Worm (Caenorhabditis elegans): ENCODE results near the gene lys-7.

lys-7 gene

DNA sequence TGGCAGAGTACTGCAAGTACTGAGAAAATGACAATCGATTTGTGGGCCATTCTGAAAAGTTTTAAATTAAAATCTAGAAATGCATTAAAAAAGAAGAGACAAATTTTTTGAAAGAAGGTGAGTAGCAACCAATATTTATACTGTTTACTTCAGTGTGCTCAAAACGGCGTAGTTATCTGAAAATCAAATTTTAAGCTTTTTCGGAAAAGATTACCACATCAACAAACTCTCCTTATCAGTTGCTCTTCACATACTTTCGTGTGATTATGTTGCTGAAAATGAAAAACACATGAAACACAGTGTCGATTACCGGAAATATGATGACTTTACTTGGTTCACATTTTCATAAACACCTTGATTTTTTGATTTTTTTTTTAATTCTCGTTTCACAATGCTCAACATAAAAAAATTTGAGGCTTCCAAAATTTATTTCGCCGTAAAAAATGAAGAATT is at the start of gene lys-7:
TSS of gene lys-7 (minus strand) at position 51 of the 453 bp plus-strand sequence.
- TF ChIP-seq nhr-2 (tag; optimal IDR thresholded peaks at IDR 0.05), result no peak
- TF ChIP-seq unc-39 (tag; optimal IDR thresholded peaks at IDR 0.05), result no peak
- no peak for TF ChIP-seq nhr-237 (tag; optimal IDR thresholded peaks at IDR 0.05)
- TF ChIP-seq sptf-1 (tag; optimal IDR thresholded peaks at IDR 0.05), result no peak
- no peak for TF ChIP-seq unc-62 (GFP tag; optimal IDR thresholded peaks at IDR 0.05)
- no peak for TF ChIP-seq drap-1 (GFP tag; optimal IDR thresholded peaks at IDR 0.05)
- no peak for TF ChIP-seq bed-3 (GFP tag; optimal IDR thresholded peaks at IDR 0.05)
- no peak for TF ChIP-seq nhr-12 (tag; optimal IDR thresholded peaks at IDR 0.05)
- no peak for TF ChIP-seq ham-2 (GFP tag; optimal IDR thresholded peaks at IDR 0.05)
- no peak for TF ChIP-seq nhr-28 (tag; optimal IDR thresholded peaks at IDR 0.05)
- no peak for TF ChIP-seq elt-1 (tag; optimal IDR thresholded peaks at IDR 0.05; ENCODE audit: borderline replicate concordance, insufficient read depth)
- no peak for TF ChIP-seq lin-32 (GFP tag; optimal IDR thresholded peaks at IDR 0.05)
- TF ChIP-seq sem-2 (GFP tag; optimal IDR thresholded peaks at IDR 0.05), result no peak
- TF ChIP-seq mls-2 (tag; optimal IDR thresholded peaks at IDR 0.05), result no peak
- TF ChIP-seq elt-3 (tag; optimal IDR thresholded peaks at IDR 0.05), result no peak
- TF ChIP-seq tbx-8 (GFP tag; optimal IDR thresholded peaks at IDR 0.05), result no peak
- TF ChIP-seq ces-1 (GFP tag; optimal IDR thresholded peaks at IDR 0.05), result no peak
- TF ChIP-seq pha-4 (tag; optimal IDR thresholded peaks at IDR 0.05), result no peak
- no peak for TF ChIP-seq blmp-1 (tag; optimal IDR thresholded peaks at IDR 0.05)
- TF ChIP-seq nhr-76 (tag; optimal IDR thresholded peaks at IDR 0.05), result no peak

DNA sequence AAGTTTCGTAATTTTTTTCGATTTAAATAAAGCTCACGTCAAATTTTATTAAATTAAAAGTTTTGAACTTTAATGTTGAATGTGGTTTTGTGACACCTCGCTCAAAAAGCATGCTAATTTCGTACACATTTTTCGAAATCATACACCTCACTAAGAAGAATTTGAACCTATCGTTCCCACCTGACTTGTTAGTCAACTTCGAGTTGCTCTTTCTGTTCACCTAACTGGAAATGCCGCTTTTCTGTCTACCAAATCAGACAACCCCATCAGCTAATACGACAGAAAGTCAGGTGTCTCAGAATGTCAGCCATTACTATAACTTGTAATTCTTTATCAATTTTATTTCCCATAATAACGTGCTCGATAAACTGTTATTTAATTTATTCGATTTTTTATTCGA is 48.0 kb upstream of the lys-7 start, which contains the start of gene srbc-66:
TSS of gene srbc-66 (plus strand) at position 301 of the 400 bp plus-strand sequence.
- TF ChIP-seq mep-1 (tag; optimal IDR thresholded peaks at IDR 0.05) (no peak), blmp-1 (tag; optimal IDR thresholded peaks at IDR 0.05) (no peak), ceh-83 (GFP tag; optimal IDR thresholded peaks at IDR 0.05) (no peak), nhr-237 (tag; optimal IDR thresholded peaks at IDR 0.05) (no peak), sptf-1 (tag; optimal IDR thresholded peaks at IDR 0.05) (no peak), nhr-2 (tag; optimal IDR thresholded peaks at IDR 0.05) (no peak)

DNA sequence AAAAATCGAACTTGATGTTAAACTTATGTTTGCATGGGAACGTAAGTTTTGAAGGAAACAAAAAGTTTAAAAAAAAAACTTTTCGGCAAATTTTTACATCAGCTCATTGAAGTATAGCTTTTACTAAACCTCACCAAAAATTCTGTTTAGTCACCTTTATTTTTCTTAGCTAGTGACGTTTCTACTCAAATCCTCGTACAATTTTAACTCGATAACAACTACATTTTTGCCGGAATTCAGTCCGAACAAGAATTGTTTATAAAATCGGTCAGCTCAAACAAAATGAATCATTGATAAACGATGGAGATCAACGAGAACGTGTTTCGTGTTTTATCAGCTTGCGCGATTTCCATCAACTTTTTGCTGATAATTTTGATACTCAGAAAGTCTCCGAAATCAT is 44.5 kb upstream of the lys-7 start, which contains the start of gene str-260:
TSS of gene str-260 (plus strand) at position 301 of the 400 bp plus-strand sequence.
- TF ChIP-seq unc-39 (tag; optimal IDR thresholded peaks at IDR 0.05) (no peak), mab-5 (tag; optimal IDR thresholded peaks at IDR 0.05) (no peak), ceh-83 (GFP tag; optimal IDR thresholded peaks at IDR 0.05) (no peak), nhr-28 (tag; optimal IDR thresholded peaks at IDR 0.05) (no peak), ham-2 (GFP tag; optimal IDR thresholded peaks at IDR 0.05) (no peak), lin-32 (GFP tag; optimal IDR thresholded peaks at IDR 0.05) (no peak), M03D4.4 (tag; optimal IDR thresholded peaks at IDR 0.05) (no peak), drap-1 (GFP tag; optimal IDR thresholded peaks at IDR 0.05) (no peak), sptf-1 (tag; optimal IDR thresholded peaks at IDR 0.05) (no peak), cnd-1 (tag; optimal IDR thresholded peaks at IDR 0.05) (no peak), sem-2 (GFP tag; optimal IDR thresholded peaks at IDR 0.05) (no peak), lin-13 (tag; optimal IDR thresholded peaks at IDR 0.05) (no peak), elt-1 (tag; optimal IDR thresholded peaks at IDR 0.05; ENCODE audit: borderline replicate concordance, insufficient read depth) (no peak), blmp-1 (tag; optimal IDR thresholded peaks at IDR 0.05) (no peak), ceh-39 (tag; optimal IDR thresholded peaks at IDR 0.05) (no peak), pha-4 (tag; optimal IDR thresholded peaks at IDR 0.05) (no peak)

DNA sequence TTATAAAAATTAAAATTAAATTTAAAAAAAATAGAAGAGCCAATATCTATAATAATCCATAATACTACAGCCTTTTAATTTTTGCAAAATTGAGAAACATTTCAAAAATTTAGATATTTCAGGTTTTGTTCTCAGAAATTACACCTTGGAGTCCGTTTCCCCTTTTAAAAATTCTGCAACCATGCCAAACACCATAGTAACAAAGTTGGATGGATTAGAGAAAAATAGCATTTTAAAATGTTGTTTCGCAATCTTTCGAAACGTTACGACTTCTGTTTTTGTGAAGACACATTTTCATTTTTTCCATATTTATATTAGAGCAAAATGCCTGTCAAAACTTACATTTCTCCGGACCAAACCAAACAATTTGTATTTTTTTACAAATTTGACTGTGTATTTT is 42.6 kb upstream of the lys-7 start, which contains the start of gene T24A6.7:
TSS of gene T24A6.7 (plus strand) at position 301 of the 400 bp plus-strand sequence.
- TF ChIP-seq elt-1 (tag; optimal IDR thresholded peaks at IDR 0.05; ENCODE audit: borderline replicate concordance, insufficient read depth) (no peak), M03D4.4 (tag; optimal IDR thresholded peaks at IDR 0.05) (no peak), mab-5 (tag; optimal IDR thresholded peaks at IDR 0.05) (no peak), zip-8 (tag; optimal IDR thresholded peaks at IDR 0.05) (no peak), unc-39 (tag; optimal IDR thresholded peaks at IDR 0.05) (no peak), ham-2 (GFP tag; optimal IDR thresholded peaks at IDR 0.05) (no peak), drap-1 (GFP tag; optimal IDR thresholded peaks at IDR 0.05) (no peak), ztf-11 (tag; optimal IDR thresholded peaks at IDR 0.05) (no peak), unc-62 (GFP tag; optimal IDR thresholded peaks at IDR 0.05) (no peak), blmp-1 (tag; optimal IDR thresholded peaks at IDR 0.05) (no peak)

DNA sequence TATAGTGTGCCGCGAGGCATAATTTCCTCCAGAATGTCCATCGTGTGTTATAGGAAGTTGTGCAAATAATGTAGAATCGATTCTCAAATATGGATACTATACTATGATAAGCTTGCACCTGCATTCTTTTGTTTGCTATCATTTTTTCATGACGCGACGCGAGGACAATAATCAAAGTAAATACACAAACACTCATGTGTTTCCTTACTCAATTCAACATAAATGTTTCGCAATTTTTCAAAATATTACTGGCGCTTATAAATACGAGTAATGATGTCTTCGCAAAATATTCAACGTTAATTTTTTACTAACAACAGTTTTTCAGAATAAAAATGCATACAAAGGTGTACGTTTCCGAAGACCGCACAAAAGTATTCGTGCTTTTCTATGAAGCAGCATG is 40.9 kb upstream of the lys-7 start, which contains the start of gene irg-1:
TSS of gene irg-1 (plus strand) at position 326 of the 400 bp plus-strand sequence.
- no peak for TF ChIP-seq bed-3 (GFP tag; optimal IDR thresholded peaks at IDR 0.05)
- TF ChIP-seq sem-2 (GFP tag; optimal IDR thresholded peaks at IDR 0.05), result no peak
- no peak for TF ChIP-seq mab-5 (tag; optimal IDR thresholded peaks at IDR 0.05)
- TF ChIP-seq ceh-83 (GFP tag; optimal IDR thresholded peaks at IDR 0.05), result no peak
- no peak for TF ChIP-seq tbx-8 (GFP tag; optimal IDR thresholded peaks at IDR 0.05)
- TF ChIP-seq ces-1 (GFP tag; optimal IDR thresholded peaks at IDR 0.05), result no peak
- TF ChIP-seq mls-2 (tag; optimal IDR thresholded peaks at IDR 0.05), result no peak
- no peak for TF ChIP-seq nhr-28 (tag; optimal IDR thresholded peaks at IDR 0.05)
- no peak for TF ChIP-seq blmp-1 (tag; optimal IDR thresholded peaks at IDR 0.05)
- TF ChIP-seq unc-120 (tag; optimal IDR thresholded peaks at IDR 0.05; ENCODE audit: poor library complexity, severe bottlenecking), result no peak
- TF ChIP-seq elt-3 (tag; optimal IDR thresholded peaks at IDR 0.05), result no peak
- no peak for TF ChIP-seq ztf-11 (tag; optimal IDR thresholded peaks at IDR 0.05)
- TF ChIP-seq mep-1 (tag; optimal IDR thresholded peaks at IDR 0.05), result no peak
- TF ChIP-seq M03D4.4 (tag; optimal IDR thresholded peaks at IDR 0.05), result no peak
- TF ChIP-seq ham-2 (GFP tag; optimal IDR thresholded peaks at IDR 0.05), result no peak
- no peak for TF ChIP-seq ceh-39 (tag; optimal IDR thresholded peaks at IDR 0.05)
